Worm (Caenorhabditis elegans): Measurements from ENCODE around the gene rga-1.

Gene rga-1

DNA sequence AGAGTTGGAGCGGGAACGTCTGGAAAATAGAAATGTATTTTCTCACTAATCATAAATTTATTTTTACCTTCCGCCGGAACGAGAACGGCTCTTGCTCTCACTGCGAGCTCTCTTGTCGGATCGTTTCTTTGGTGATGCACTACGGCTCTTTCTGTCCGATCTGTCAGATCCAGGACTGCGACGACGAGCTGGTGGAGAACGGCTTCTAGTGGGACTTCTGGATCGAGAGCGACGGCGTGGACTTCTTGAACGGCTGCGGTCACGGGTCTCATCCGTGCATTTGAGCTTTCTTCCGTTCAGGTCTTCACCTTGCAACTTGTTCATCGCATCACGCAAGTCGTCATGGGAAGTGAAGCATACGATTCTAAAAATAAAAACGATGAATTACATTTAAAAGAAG lies 13.0 kb upstream of the rga-1 start:
- TF ChIP-seq ref-2 (tag; optimal IDR thresholded peaks at IDR 0.05): no peak
- no peak for TF ChIP-seq pax-1 (tag; optimal IDR thresholded peaks at IDR 0.05)
- no peak for TF ChIP-seq hlh-30 (tag; optimal IDR thresholded peaks at IDR 0.05; ENCODE audit: insufficient read depth)
- no peak for TF ChIP-seq T23F11.4 (GFP tag; optimal IDR thresholded peaks at IDR 0.05)
- TF ChIP-seq sox-4 (tag; optimal IDR thresholded peaks at IDR 0.05): no peak
- no peak for TF ChIP-seq npax-4 (tag; optimal IDR thresholded peaks at IDR 0.05)
- no peak for TF ChIP-seq unc-86 (tag; optimal IDR thresholded peaks at IDR 0.05)
- TF ChIP-seq pros-1 (tag; optimal IDR thresholded peaks at IDR 0.05): no peak
- TF ChIP-seq ceh-18 (tag; optimal IDR thresholded peaks at IDR 0.05): no peak

DNA sequence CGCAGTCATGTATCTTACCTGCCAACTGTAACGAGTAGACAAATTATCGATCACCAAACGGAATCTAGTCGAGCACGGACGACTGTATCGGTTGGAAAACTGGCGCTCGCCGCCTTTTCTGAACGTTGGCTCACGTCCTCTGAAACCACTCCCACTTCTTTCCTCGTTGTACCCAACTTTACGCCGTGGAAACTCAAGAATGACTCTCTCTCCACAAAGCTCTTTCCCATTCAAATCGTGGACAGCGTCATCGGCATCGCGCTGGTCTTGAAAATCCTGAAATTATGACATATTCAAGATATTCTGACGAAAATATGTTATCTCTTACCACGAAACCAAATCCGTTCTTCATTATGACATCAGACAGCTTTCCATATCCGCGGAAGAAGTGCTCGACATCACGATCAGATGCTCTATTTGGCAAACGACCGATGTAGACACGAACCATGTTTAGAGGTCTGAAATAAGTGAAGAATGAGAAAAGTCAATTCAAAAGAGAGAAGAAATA lies 12.1 kb upstream of the rga-1 start, which contains the start of gene rsp-2:
Gene rsp-2 (minus strand): TSS at position 458 of the 508 bp plus-strand sequence.
- TF ChIP-seq ceh-19 (GFP tag; optimal IDR thresholded peaks at IDR 0.05) (no peak), nhr-232 (tag; optimal IDR thresholded peaks at IDR 0.05) (no peak), ceh-34 (tag; optimal IDR thresholded peaks at IDR 0.05) (no peak), ahr-1 (tag; optimal IDR thresholded peaks at IDR 0.05) (no peak), ceh-14 (tag; optimal IDR thresholded peaks at IDR 0.05) (no peak), hlh-15 (tag; optimal IDR thresholded peaks at IDR 0.05) (no peak), fkh-10 (GFP tag; optimal IDR thresholded peaks at IDR 0.05) (no peak), unc-3 (GFP tag; conservative IDR thresholded peaks at IDR 0.05) (no peak), unc-3 (tag; optimal IDR thresholded peaks at IDR 0.05) (no peak), zip-5 (tag; optimal IDR thresholded peaks at IDR 0.05) (no peak), ceh-9 (tag; optimal IDR thresholded peaks at IDR 0.05) (no peak), hlh-6 (tag; optimal IDR thresholded peaks at IDR 0.05) (no peak), lin-11 (tag; optimal IDR thresholded peaks at IDR 0.05) (no peak), npax-4 (tag; optimal IDR thresholded peaks at IDR 0.05) (no peak), tbx-7 (tag; optimal IDR thresholded peaks at IDR 0.05) (no peak), syd-9 (tag; optimal IDR thresholded peaks at IDR 0.05) (no peak), madf-2 (tag; optimal IDR thresholded peaks at IDR 0.05) (no peak), ceh-18 (tag; optimal IDR thresholded peaks at IDR 0.05) (no peak), ceh-6 (GFP tag; optimal IDR thresholded peaks at IDR 0.05) (no peak), hlh-8 (tag; optimal IDR thresholded peaks at IDR 0.05) (no peak)

DNA sequence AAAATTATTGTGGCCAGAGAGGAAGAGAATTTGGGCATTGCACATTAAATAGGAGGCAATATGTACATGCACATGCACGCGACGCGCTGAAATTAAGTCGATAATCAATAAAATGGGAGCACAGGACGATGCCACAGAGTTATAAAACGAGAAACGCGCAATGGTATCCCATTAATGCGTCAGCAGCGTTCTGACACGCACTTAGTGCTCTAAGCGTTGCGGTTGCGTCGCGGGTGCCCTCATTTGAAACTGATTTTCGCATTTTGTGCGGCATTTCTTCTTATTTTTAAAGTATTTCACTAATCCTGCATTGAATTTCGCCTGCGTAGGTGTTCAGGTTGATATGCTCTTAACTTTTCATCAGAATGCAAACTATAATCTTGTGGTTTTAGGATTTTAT lies 11.7 kb upstream of the rga-1 start, which contains the start of gene rsp-1:
Gene rsp-1 (plus strand): TSS at position 338 of the 400 bp plus-strand sequence.
- no peak for TF ChIP-seq pha-4 (tag; optimal IDR thresholded peaks at IDR 0.05)
- peak; percentile 38 for TF ChIP-seq fax-1 (tag; optimal IDR thresholded peaks at IDR 0.05)
- TF ChIP-seq ets-4 (tag; optimal IDR thresholded peaks at IDR 0.05): peak; percentile 18
- no peak for TF ChIP-seq ceh-22 (tag; optimal IDR thresholded peaks at IDR 0.05)
- TF ChIP-seq unc-86 (tag; optimal IDR thresholded peaks at IDR 0.05): peak; percentile 23
- no peak for TF ChIP-seq ceh-19 (GFP tag; optimal IDR thresholded peaks at IDR 0.05)
- no peak for TF ChIP-seq eyg-1 (tag; optimal IDR thresholded peaks at IDR 0.05)
- no peak for TF ChIP-seq pqm-1 (tag; optimal IDR thresholded peaks at IDR 0.05)
- TF ChIP-seq C38D4.7 (GFP tag; optimal IDR thresholded peaks at IDR 0.05): no peak
- TF ChIP-seq ama-1 (optimal IDR thresholded peaks at IDR 0.05): no peak
- TF ChIP-seq lim-6 (tag; optimal IDR thresholded peaks at IDR 0.05): peak; percentile 55
- TF ChIP-seq npax-4 (tag; optimal IDR thresholded peaks at IDR 0.05): no peak
- peak; percentile 51 for TF ChIP-seq elt-2 (tag; optimal IDR thresholded peaks at IDR 0.05)
- TF ChIP-seq ceh-6 (GFP tag; optimal IDR thresholded peaks at IDR 0.05): peak; percentile 36
- no peak for TF ChIP-seq pros-1 (tag; optimal IDR thresholded peaks at IDR 0.05)
- no peak for TF ChIP-seq zip-5 (tag; optimal IDR thresholded peaks at IDR 0.05)
- TF ChIP-seq ceh-34 (tag; optimal IDR thresholded peaks at IDR 0.05): peak; percentile 58
- peak; percentile 43 for TF ChIP-seq ceh-2 (tag; optimal IDR thresholded peaks at IDR 0.05)
- peak; percentile 69 for TF ChIP-seq ref-2 (tag; optimal IDR thresholded peaks at IDR 0.05)
- peak; percentile 67 for TF ChIP-seq dve-1 (tag; optimal IDR thresholded peaks at IDR 0.05)
- peak; percentile 71 for TF ChIP-seq rnt-1 (tag; optimal IDR thresholded peaks at IDR 0.05)
- no peak for TF ChIP-seq dmd-4 (tag; optimal IDR thresholded peaks at IDR 0.05; ENCODE audit: borderline replicate concordance)
- TF ChIP-seq pat-9 (tag; optimal IDR thresholded peaks at IDR 0.05): peak; percentile 49
- TF ChIP-seq odd-2 (tag; optimal IDR thresholded peaks at IDR 0.05): no peak
- peak; percentile 19 for TF ChIP-seq sox-4 (tag; optimal IDR thresholded peaks at IDR 0.05)
- TF ChIP-seq nfya-1 (tag; optimal IDR thresholded peaks at IDR 0.05): peak; percentile 80
- TF ChIP-seq ceh-18 (tag; optimal IDR thresholded peaks at IDR 0.05): peak; percentile 77
- TF ChIP-seq madf-2 (tag; optimal IDR thresholded peaks at IDR 0.05): peak; percentile 49
- no peak for TF ChIP-seq K02D7.2 (tag; optimal IDR thresholded peaks at IDR 0.05)
- TF ChIP-seq C08G9.2 (tag; optimal IDR thresholded peaks at IDR 0.05): peak; percentile 19
- no peak for TF ChIP-seq mec-3 (tag; optimal IDR thresholded peaks at IDR 0.05; ENCODE audit: borderline replicate concordance)
- peak; percentile 11 for TF ChIP-seq K09A11.1 (tag; optimal IDR thresholded peaks at IDR 0.05; ENCODE audit: insufficient read depth)
- TF ChIP-seq T23F11.4 (GFP tag; optimal IDR thresholded peaks at IDR 0.05): peak; percentile 8
